Fruit fly (Drosophila melanogaster): ENCODE measurements around the gene Nepl17.
A peak's percentile ranks its signal among the peaks of the same experiment; 100 is the strongest.

Nepl17 gene

DNA sequence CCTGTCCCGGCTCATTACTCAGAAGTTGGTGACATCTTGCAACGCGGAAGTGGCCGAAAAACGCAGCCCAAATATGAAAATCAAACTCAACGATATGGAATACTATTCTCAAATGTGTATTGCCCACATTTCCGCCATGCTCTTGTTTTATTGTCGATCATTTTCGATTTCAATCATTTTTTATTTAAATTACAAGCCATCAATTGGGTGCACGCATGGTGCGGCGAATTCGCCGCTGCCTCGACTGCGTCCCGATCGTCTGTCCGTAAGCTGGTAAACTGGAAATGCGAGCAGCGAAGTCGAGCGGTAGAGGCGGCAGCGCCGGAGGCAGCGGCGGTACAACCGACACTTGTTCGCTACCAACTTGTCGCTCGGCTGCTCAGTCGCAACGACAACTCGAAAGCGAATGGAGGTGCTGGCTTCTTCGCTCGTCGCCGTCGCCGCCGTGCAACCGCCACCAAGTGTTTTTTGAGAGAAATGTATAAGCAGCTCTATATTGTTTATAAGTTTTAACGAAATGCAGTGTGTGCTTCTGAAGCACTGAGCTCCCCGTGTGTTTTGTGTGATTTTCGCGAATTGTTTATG, 18.9 kb downstream of the Nepl17 start (continued):
- TF ChIP-seq Awh (GFP tag; IDR thresholded peaks at IDR 0.05) (no peak), CG8290 (GFP tag; optimal IDR thresholded peaks at IDR 0.05) (no peak), CG8290 (tag; optimal IDR thresholded peaks at IDR 0.05) (peak in 1 of 2 experiments; percentile 28), her (GFP tag; optimal IDR thresholded peaks at IDR 0.05) (peak; percentile 2), CG13287 (GFP tag; IDR thresholded peaks at IDR 0.05; ENCODE audit: partially characterized antibody) (peak; percentile 49; the same call in 1 of the 2 replicates), ranshi (GFP tag; IDR thresholded peaks at IDR 0.05) (0 out of 2 replicates have a peak, but pooled peaks have one; percentile 47), zfh1 (GFP tag; IDR thresholded peaks at IDR 0.05) (peak; percentile 24; the same call in 1 of the 3 replicates), Gug (GFP tag; IDR thresholded peaks at IDR 0.05) (no peak), crol (GFP tag; IDR thresholded peaks at IDR 0.05) (peak; percentile 81), CG5180 (GFP tag; optimal IDR thresholded peaks at IDR 0.05) (peak; percentile 100), CG17361 (GFP tag; IDR thresholded peaks at IDR 0.05) (no peak), CG12236 (GFP tag; optimal IDR thresholded peaks at IDR 0.05) (no peak), Med (GFP tag) (peak; percentile 74), bab2 (GFP tag; optimal IDR thresholded peaks at IDR 0.05) (no peak), Hand (GFP tag; optimal IDR thresholded peaks at IDR 0.05) (no peak), bbx (GFP tag; IDR thresholded peaks at IDR 0.05; ENCODE audit: partially characterized antibody) (peak; percentile 54), nerfin-2 (GFP tag; IDR thresholded peaks at IDR 0.05; ENCODE audit: partially characterized antibody) (0 out of 2 replicates have a peak, but pooled peaks have one; percentile 21), CG8924 (tag; optimal IDR thresholded peaks at IDR 0.05) (peak; percentile 8), zen2 (GFP tag; IDR thresholded peaks at IDR 0.05; ENCODE audit: partially characterized antibody) (0 out of 3 replicates have a peak, but pooled peaks have one; percentile 46), CG12769 (tag; optimal IDR thresholded peaks at IDR 0.05) (peak; percentile 29), CG18262 (tag; optimal IDR thresholded peaks at IDR 0.05) (no peak), GATAe (GFP tag; conservative IDR thresholded peaks at IDR 0.05) (no peak), sens (GFP tag) (peak; percentile 52), ftz-f1 (GFP tag; optimal IDR thresholded peaks at IDR 0.05) (peak; percentile 21), BtbVII (GFP tag; optimal IDR thresholded peaks at IDR 0.05) (no peak), CG6683 (GFP tag; optimal IDR thresholded peaks at IDR 0.05) (no peak), CG6175 (GFP tag; IDR thresholded peaks at IDR 0.05) (peak; percentile 48; the same call in 1 of the 3 replicates), NfI (GFP tag; optimal IDR thresholded peaks at IDR 0.05) (no peak), chinmo (GFP tag; IDR thresholded peaks at IDR 0.05; ENCODE audit: partially characterized antibody) (peak; percentile 70; the same call in 2 of the 4 replicates), mam (GFP tag; optimal IDR thresholded peaks at IDR 0.05) (peak; percentile 5), Jarid2 (GFP tag; optimal IDR thresholded peaks at IDR 0.05) (peak; percentile 92), CG42726 (GFP tag; IDR thresholded peaks at IDR 0.05; ENCODE audit: partially characterized antibody) (0 out of 2 replicates have a peak, but pooled peaks have one; percentile 22), Bgb (GFP tag; IDR thresholded peaks at IDR 0.05; ENCODE audit: partially characterized antibody) (peak; percentile 27; the same call in 1 of the 2 replicates), wdn (GFP tag; IDR thresholded peaks at IDR 0.05) (no peak), hth (optimal IDR thresholded peaks at IDR 0.05) (no peak), CG10274 (GFP tag; optimal IDR thresholded peaks at IDR 0.05) (peak; percentile 37), Eip74EF (GFP tag; optimal IDR thresholded peaks at IDR 0.05) (peak in 1 of 2 experiments; percentile 63), dpn (GFP tag; optimal IDR thresholded peaks at IDR 0.05) (peak in 1 of 2 experiments; percentile 11), Abd-B (GFP tag; optimal IDR thresholded peaks at IDR 0.05) (no peak), Pdp1 (GFP tag; optimal IDR thresholded peaks at IDR 0.05) (peak in 1 of 2 experiments; percentile 15), Sry-β (GFP tag; optimal IDR thresholded peaks at IDR 0.05) (no peak), nom (GFP tag; optimal IDR thresholded peaks at IDR 0.05) (peak; percentile 45), dimm (GFP tag; IDR thresholded peaks at IDR 0.05) (no peak), Atf-2 (GFP tag; optimal IDR thresholded peaks at IDR 0.05) (no peak), Usf (GFP tag; optimal IDR thresholded peaks at IDR 0.05) (no peak), lbe (GFP tag; optimal IDR thresholded peaks at IDR 0.05) (no peak), sug (tag; optimal IDR thresholded peaks at IDR 0.05) (no peak), CG11093 (GFP tag; IDR thresholded peaks at IDR 0.05) (no peak), ERR (GFP tag; optimal IDR thresholded peaks at IDR 0.05) (peak; percentile 8)
